Worm (Caenorhabditis elegans) whole organism, L3 larva: ENCODE results near the gene K06A4.10.

Experiments used
- egl-27 ChIP-seq: sonication (generic microtip); optimal IDR thresholded peaks from 4 replicates; lab custom pipeline; 2017; ENCODE audit warnings: missing biosample characterization, missing genetic modification reagents, missing genetic modification characterization
- nhr-11 ChIP-seq: fragments of 150-350 bp; optimal IDR thresholded peaks from 2 replicates; lab custom pipeline; 2014; ENCODE audit warnings: missing biosample characterization, missing genetic modification characterization
- nhr-28 ChIP-seq: fragments of 150-350 bp; optimal IDR thresholded peaks from 2 replicates; lab custom pipeline; 2014; ENCODE audit warnings: missing biosample characterization, missing genetic modification characterization
- unc-39 ChIP-seq: sonication (generic microtip); optimal IDR thresholded peaks from 4 replicates; lab custom pipeline; 2017; ENCODE audit warnings: missing biosample characterization, missing genetic modification characterization

DNA sequence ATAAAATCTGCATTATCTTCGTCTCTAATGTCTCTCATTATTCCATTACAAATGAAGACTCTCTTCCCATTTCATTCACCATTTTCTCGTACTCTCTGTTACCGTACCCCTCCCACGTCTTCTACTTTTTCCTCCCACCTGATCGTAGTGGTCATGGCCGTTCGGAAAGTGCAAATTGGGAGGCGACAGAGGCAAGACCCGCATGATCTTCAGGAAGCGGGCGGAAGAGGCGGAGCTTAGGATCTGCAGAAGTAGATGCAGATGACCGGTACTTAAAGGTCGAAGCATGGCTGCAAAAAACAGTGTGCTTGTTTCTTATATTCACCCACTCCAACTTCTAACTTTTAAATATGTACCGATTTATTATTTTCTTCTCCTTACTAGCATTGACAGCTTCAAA lies 11.7 kb downstream of the K06A4.10 start, which contains the start of gene nas-3:
- TF ChIP-seq nhr-28 = no peak
- no peak for TF ChIP-seq nhr-11 (tag; lab: Kevin White, UChicago)
- no peak for TF ChIP-seq unc-39 (tag; lab: Kevin White, UChicago)
- TF ChIP-seq egl-27 (tag; lab: Kevin White, UChicago) = no peak
